Worm (Caenorhabditis elegans) whole organism, L4/young adult: ENCODE results near the gene C26D10.4.

Experiments used
- W03F9.2 ChIP-seq: fragments of 150-350 bp; optimal IDR thresholded peaks from 2 replicates; lab custom pipeline; 2014; ENCODE audit warnings: missing biosample characterization, missing genetic modification characterization
- dao-5 ChIP-seq: sonication (generic microtip); optimal IDR thresholded peaks from 2 replicates; lab custom pipeline; 2016; ENCODE audit warnings: missing genotype, missing genetic modification characterization, moderate library complexity, missing compliant biosample characterization
- him-1 ChIP-seq: sonication (generic microtip); optimal IDR thresholded peaks from 2 replicates; lab custom pipeline; 2016; ENCODE audit warnings: missing genotype, missing genetic modification reagents, missing genetic modification characterization, missing compliant biosample characterization

DNA sequence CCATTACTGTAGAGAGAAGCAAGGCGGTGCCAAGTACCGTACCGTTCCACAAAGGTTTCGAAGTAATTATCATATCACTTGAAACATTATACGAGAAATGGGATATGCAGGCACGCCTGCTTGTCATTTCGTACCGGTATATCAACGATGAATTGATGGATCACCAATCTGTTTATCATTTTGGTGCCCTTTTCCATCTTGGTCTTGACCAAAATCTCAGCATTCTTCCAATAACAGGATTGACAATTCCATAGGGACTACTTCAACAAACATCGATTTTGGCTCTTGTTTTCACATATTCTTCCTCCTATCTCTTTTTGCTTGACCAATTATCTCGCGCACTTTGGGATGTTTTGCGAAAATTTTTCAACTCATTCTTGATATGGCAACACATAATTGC, 9.5 kb downstream of the C26D10.4 start:
- TF ChIP-seq dao-5 (no peak), W03F9.2 (tag; lab: Kevin White, UChicago) (no peak), him-1 (tag; lab: Kevin White, UChicago) (no peak)
